Worm (Caenorhabditis elegans) whole organism, L2 larva: Measurements from ENCODE around the gene gst-30.
"Not testable (repeated sequence)": the region's sequence is repeated elsewhere in the genome, so short reads cannot be mapped to it uniquely, and the experiment has no call there.

Experiments used
- C34F6.9 ChIP-seq: fragments of 150-350 bp; optimal IDR thresholded peaks from 2 replicates; lab custom pipeline; 2014; ENCODE audit warnings: missing biosample characterization, missing genetic modification characterization
- F13H6.1 ChIP-seq: sonication (generic microtip); optimal IDR thresholded peaks from 2 replicates; lab custom pipeline; 2016; ENCODE audit warnings: missing genetic modification characterization, missing compliant biosample characterization
- R02D3.7 ChIP-seq: fragments of 150-350 bp; optimal IDR thresholded peaks from 2 replicates; lab custom pipeline; 2014; ENCODE audit warnings: missing biosample characterization, missing genetic modification characterization
- Y55F3AM.14 ChIP-seq: fragments of 200-800 bp; sonication (Bioruptor generic); optimal IDR thresholded peaks from 2 replicates; lab custom pipeline; 2018; ENCODE audit warnings: mild to moderate bottlenecking, missing genetic modification characterization, missing compliant biosample characterization
- alr-1 ChIP-seq: fragments of 150-350 bp; optimal IDR thresholded peaks from 2 replicates; lab custom pipeline; 2014; ENCODE audit warnings: missing biosample characterization, missing genetic modification characterization
- aly-2 ChIP-seq: fragments of 150-350 bp; optimal IDR thresholded peaks from 2 replicates; lab custom pipeline; 2014; ENCODE audit warnings: missing biosample characterization, missing genetic modification characterization
- blmp-1 ChIP-seq: sonication (generic microtip); optimal IDR thresholded peaks from 2 replicates; lab custom pipeline; 2017; ENCODE audit warnings: missing genetic modification characterization, mild to moderate bottlenecking, missing compliant biosample characterization, antibody characterized with exemption, moderate library complexity; ENCODE audit not compliant: insufficient read depth
- ceh-16 ChIP-seq: fragments of 150-350 bp; optimal IDR thresholded peaks from 2 replicates; lab custom pipeline; 2014; ENCODE audit warnings: missing biosample characterization, missing genetic modification characterization
- crh-2 ChIP-seq: sonication (generic microtip); optimal IDR thresholded peaks from 2 replicates; lab custom pipeline; 2017; ENCODE audit warnings: missing biosample characterization, missing genetic modification characterization
- egl-27 ChIP-seq: sonication (generic microtip); optimal IDR thresholded peaks from 3 replicates; lab custom pipeline; 2017; ENCODE audit warnings: missing biosample characterization, missing genetic modification reagents, missing genetic modification characterization
- elt-1 ChIP-seq: fragments of 150-350 bp; optimal IDR thresholded peaks from 2 replicates; lab custom pipeline; 2014; ENCODE audit warnings: missing biosample characterization, missing genetic modification characterization
- elt-3 ChIP-seq: sonication (generic microtip); optimal IDR thresholded peaks from 2 replicates; lab custom pipeline; 2017; ENCODE audit warnings: missing biosample characterization, missing genetic modification characterization
- fos-1 ChIP-seq: fragments of 150-350 bp; optimal IDR thresholded peaks from 2 replicates; lab custom pipeline; 2014; ENCODE audit warnings: missing biosample characterization, missing genetic modification characterization
- gmeb-1 ChIP-seq: fragments of 150-350 bp; optimal IDR thresholded peaks from 2 replicates; lab custom pipeline; 2014; ENCODE audit warnings: missing biosample characterization, missing genetic modification characterization
- lin-11 ChIP-seq: fragments of 150-350 bp; sonication (generic microtip); optimal IDR thresholded peaks from 2 replicates; lab custom pipeline; 2014; ENCODE audit warnings: missing biosample characterization, missing genetic modification characterization, inconsistent platforms, mixed read lengths
- lsy-2 ChIP-seq, 2 experiments: fragments of 150-350 bp in 1 of 2; sonication (generic microtip) in 1 of 2; optimal IDR thresholded peaks; 2 replicates each; lab custom pipeline; 2014 to 2017; ENCODE audit warnings: missing biosample characterization in 2 of 2, missing genetic modification characterization in 2 of 2
- mab-5 ChIP-seq: fragments of 150-350 bp; optimal IDR thresholded peaks from 2 replicates; lab custom pipeline; 2014; ENCODE audit warnings: missing biosample characterization, missing genetic modification characterization
- mbf-1 ChIP-seq: sonication (generic microtip); optimal IDR thresholded peaks from 2 replicates; lab custom pipeline; 2017; ENCODE audit warnings: missing biosample characterization, missing genetic modification characterization
- mdl-1 ChIP-seq, 2 experiments: fragments of 150-350 bp in 1 of 2; sonication (generic microtip) in 1 of 2; optimal IDR thresholded peaks; 2 replicates each; lab custom pipeline; 2017; ENCODE audit warnings: missing biosample characterization in 2 of 2, missing genetic modification characterization in 2 of 2
- nhr-10 ChIP-seq: sonication (generic microtip); optimal IDR thresholded peaks from 2 replicates; lab custom pipeline; 2017; ENCODE audit warnings: missing biosample characterization, missing genetic modification characterization
- nhr-11 ChIP-seq: fragments of 150-350 bp; optimal IDR thresholded peaks from 2 replicates; lab custom pipeline; 2014; ENCODE audit warnings: missing biosample characterization, missing genetic modification characterization
- nhr-129 ChIP-seq: fragments of 150-350 bp; optimal IDR thresholded peaks from 2 replicates; lab custom pipeline; 2014; ENCODE audit warnings: missing biosample characterization, missing genetic modification characterization
- nhr-21 ChIP-seq: fragments of 150-350 bp; optimal IDR thresholded peaks from 2 replicates; lab custom pipeline; 2014; ENCODE audit warnings: missing biosample characterization, missing genetic modification characterization
- nhr-237 ChIP-seq: fragments of 150-350 bp; optimal IDR thresholded peaks from 2 replicates; lab custom pipeline; 2014; ENCODE audit warnings: missing biosample characterization, missing genetic modification characterization
- nhr-25 ChIP-seq: fragments of 150-350 bp; sonication (generic microtip); optimal IDR thresholded peaks from 3 replicates; lab custom pipeline; 2014; ENCODE audit warnings: missing biosample characterization, missing genetic modification characterization
- nhr-6 ChIP-seq: fragments of 150-350 bp; optimal IDR thresholded peaks from 2 replicates; lab custom pipeline; 2014; ENCODE audit warnings: missing biosample characterization, missing genetic modification characterization
- nhr-77 ChIP-seq: fragments of 150-350 bp; optimal IDR thresholded peaks from 2 replicates; lab custom pipeline; 2014; ENCODE audit warnings: missing biosample characterization, missing genetic modification characterization
- peb-1 ChIP-seq: fragments of 150-350 bp; optimal IDR thresholded peaks from 2 replicates; lab custom pipeline; 2014; ENCODE audit warnings: missing biosample characterization, missing genetic modification characterization
- sem-4 ChIP-seq: fragments of 150-350 bp; optimal IDR thresholded peaks from 2 replicates; lab custom pipeline; 2014; ENCODE audit warnings: missing biosample characterization, missing genetic modification reagents, missing genetic modification characterization
- skn-1 ChIP-seq: sonication (generic microtip); optimal IDR thresholded peaks from 2 replicates; lab custom pipeline; 2017; ENCODE audit warnings: missing biosample characterization, missing genetic modification characterization
- sma-3 ChIP-seq: sonication (generic microtip); optimal IDR thresholded peaks from 2 replicates; lab custom pipeline; 2016; ENCODE audit warnings: missing genetic modification reagents, missing genetic modification characterization, missing compliant biosample characterization
- sma-9 ChIP-seq, 2 experiments: fragments of 150-350 bp in 1 of 2; sonication (generic microtip) in 1 of 2; optimal IDR thresholded peaks; 2 replicates each; lab custom pipeline; 2014 to 2016; ENCODE audit warnings: missing genetic modification characterization in 2 of 2, mild to moderate bottlenecking in 1 of 2, missing biosample characterization in 1 of 2, missing compliant biosample characterization in 1 of 2, missing genetic modification reagents in 1 of 2, moderate library complexity in 1 of 2
- unc-55 ChIP-seq: fragments of 150-350 bp; sonication (generic microtip); optimal IDR thresholded peaks from 3 replicates; lab custom pipeline; 2014; ENCODE audit warnings: missing biosample characterization, missing genetic modification reagents, missing genetic modification characterization
- zag-1 ChIP-seq: fragments of 150-350 bp; optimal IDR thresholded peaks from 2 replicates; lab custom pipeline; 2014; ENCODE audit warnings: missing biosample characterization, missing genetic modification characterization
- ztf-1 ChIP-seq: fragments of 200-800 bp; sonication (Bioruptor generic); conservative IDR thresholded peaks from 2 replicates; pipeline ENCODE4 v1.3.6; 2022; ENCODE audit warnings: missing genetic modification characterization, missing compliant biosample characterization
- ztf-11 ChIP-seq: sonication (generic microtip); optimal IDR thresholded peaks from 2 replicates; lab custom pipeline; 2017; ENCODE audit warnings: missing biosample characterization, missing genetic modification characterization

The gst-30 gene

ce11 chrII:4932727-4933126 is 2.1 kb downstream of the gst-30 start, which contains the start of gene msp-152:
Gene msp-152, plus strand, starts transcription at chrII:4933027.
- TF ChIP-seq unc-55 (GFP tag; lab: Kevin White, UChicago); sem-4; alr-1: not testable (repeated sequence)
- TF ChIP-seq, all 48 proteins: peak for 0; not testable (repeated sequence) for 48

ce11 chrII:4931286-4931685 is 3.6 kb downstream of the gst-30 start:
- TF ChIP-seq nhr-237 = no peak
- TF ChIP-seq nhr-25 (tag; lab: Kevin White, UChicago) = no peak
- no peak for TF ChIP-seq elt-3 (tag; lab: Kevin White, UChicago)
- TF ChIP-seq ztf-1 (GFP tag; lab: Robert Waterston, UW) = no peak
- no peak for TF ChIP-seq mab-5 (tag; lab: Kevin White, UChicago)
- no peak for TF ChIP-seq nhr-11 (tag; lab: Kevin White, UChicago)

- TF ChIP-seq nhr-10 (tag; lab: Kevin White, UChicago) (no peak), mbf-1 (no peak), ztf-11 (tag; lab: Kevin White, UChicago) (no peak), crh-2 (tag; lab: Kevin White, UChicago) (peak; percentile 95), nhr-77 (tag; lab: Kevin White, UChicago) (no peak), mdl-1 (tag; optimal IDR thresholded peaks at IDR 0.05; lab: Kevin White, UChicago) (peak in 1 of 2 experiments; percentile 47), mab-5 (tag; lab: Kevin White, UChicago) (no peak), Y55F3AM.14 (GFP tag; lab: Kevin White, UChicago) (no peak), nhr-6 (tag; lab: Kevin White, UChicago) (no peak), ceh-16 (tag; lab: Kevin White, UChicago) (no peak), sem-4 (no peak), elt-1 (tag; lab: Kevin White, UChicago) (no peak), gmeb-1 (peak; percentile 9), C34F6.9 (tag; lab: Kevin White, UChicago) (no peak), lsy-2 (tag; optimal IDR thresholded peaks at IDR 0.05; lab: Kevin White, UChicago) (no peak), egl-27 (tag; lab: Kevin White, UChicago) (no peak), F13H6.1 (peak; percentile 62), skn-1 (tag; lab: Kevin White, UChicago) (no peak), fos-1 (tag; lab: Kevin White, UChicago) (peak; percentile 93), nhr-21 (tag; lab: Kevin White, UChicago) (no peak), R02D3.7 (tag; lab: Kevin White, UChicago) (no peak), lin-11 (tag; lab: Kevin White, UChicago) (no peak), zag-1 (no peak), elt-3 (tag; lab: Kevin White, UChicago) (no peak), aly-2 (tag; lab: Kevin White, UChicago) (no peak), peb-1 (tag; lab: Kevin White, UChicago) (no peak), ztf-1 (GFP tag; lab: Robert Waterston, UW) (no peak), nhr-11 (tag; lab: Kevin White, UChicago) (no peak), nhr-129 (no peak), blmp-1 (no peak), sma-9 (GFP tag; optimal IDR thresholded peaks at IDR 0.05; lab: Kevin White, UChicago) (peak; percentile 93), sma-9 (tag; optimal IDR thresholded peaks at IDR 0.05; lab: Kevin White, UChicago) (no peak), sma-3 (peak; percentile 10), nhr-25 (tag; lab: Kevin White, UChicago) (no peak)
These were observed 9.6 kb downstream of the gst-30 start, which contains the start of gene aagr-2 for ce11 chrII:4925198-4925764. Gene aagr-2, minus strand, starts transcription at chrII:4925248.

- no peak for TF ChIP-seq sem-4
These were observed 10.1 kb downstream of the gst-30 start for ce11 chrII:4924729-4925128.
